Fruit fly (Drosophila melanogaster): ENCODE measurements around the gene CG12540.
A peak's percentile ranks its signal among the peaks of the same experiment; 100 is the strongest.

CG12540 gene

DNA sequence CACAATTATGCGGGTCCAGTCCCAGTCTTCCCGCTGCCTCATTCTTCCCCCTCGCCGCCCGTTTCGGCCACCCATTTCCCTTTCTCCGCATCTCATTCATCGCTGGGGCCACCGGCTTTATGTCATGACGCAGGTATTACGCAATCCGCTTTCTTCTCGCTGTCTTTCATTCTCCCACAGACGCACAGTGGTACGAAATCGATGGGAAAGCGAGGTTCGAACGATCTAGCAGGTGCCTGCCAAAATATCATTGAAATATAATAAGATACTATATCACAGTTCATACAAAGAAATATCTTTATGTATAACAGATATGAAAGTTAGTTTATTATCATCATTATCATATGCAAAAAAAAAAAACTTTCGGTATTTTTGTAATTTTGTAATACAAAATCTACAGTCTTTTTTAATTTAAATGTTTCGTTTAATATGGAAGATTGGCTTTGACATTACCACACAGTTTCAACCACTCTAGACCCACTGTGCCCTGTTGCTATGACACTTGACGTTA is 12.4 kb upstream of the CG12540 start (continued):
- peak; percentile 34 for TF ChIP-seq CG18619 (GFP tag; optimal IDR thresholded peaks at IDR 0.05)
- peak; percentile 43; the same call in 1 of the 2 replicates for TF ChIP-seq Rfx (GFP tag; IDR thresholded peaks at IDR 0.05)
- peak; percentile 64 for TF ChIP-seq row (GFP tag; IDR thresholded peaks at IDR 0.05)
- peak; percentile 7 for TF ChIP-seq sqz (GFP tag; optimal IDR thresholded peaks at IDR 0.05)
- no peak for TF ChIP-seq lbe (GFP tag; optimal IDR thresholded peaks at IDR 0.05)
- TF ChIP-seq Hr78 (GFP tag; optimal IDR thresholded peaks at IDR 0.05): peak in 1 of 2 experiments; percentile 22
- peak; percentile 68 for TF ChIP-seq dysf (GFP tag; IDR thresholded peaks at IDR 0.05)
- peak; percentile 35 for TF ChIP-seq Max (GFP tag; optimal IDR thresholded peaks at IDR 0.05)
- peak; percentile 46 for TF ChIP-seq CG17829 (tag; optimal IDR thresholded peaks at IDR 0.05)
- TF ChIP-seq CG8944 (GFP tag; optimal IDR thresholded peaks at IDR 0.05): no peak
- TF ChIP-seq CG10147 (GFP tag; optimal IDR thresholded peaks at IDR 0.05): peak; percentile 57
- TF ChIP-seq HmgZ (tag; optimal IDR thresholded peaks at IDR 0.05): no peak
- TF ChIP-seq scrt (GFP tag; optimal IDR thresholded peaks at IDR 0.05): peak; percentile 1
- no peak for TF ChIP-seq hkb (optimal IDR thresholded peaks at IDR 0.05)
- TF ChIP-seq hkb (GFP tag; IDR thresholded peaks at IDR 0.05): peak; percentile 54
- peak; percentile 73 for TF ChIP-seq CG4424 (GFP tag; optimal IDR thresholded peaks at IDR 0.05)
- peak; percentile 39; the same call in 1 of the 3 replicates for TF ChIP-seq CG11093 (GFP tag; IDR thresholded peaks at IDR 0.05)
- TF ChIP-seq Hmx (GFP tag; optimal IDR thresholded peaks at IDR 0.05): peak; percentile 5
- TF ChIP-seq abd-A (tag; optimal IDR thresholded peaks at IDR 0.05): peak; percentile 10
- TF ChIP-seq CG14710 (tag; optimal IDR thresholded peaks at IDR 0.05): peak; percentile 55
- TF ChIP-seq phol (tag; optimal IDR thresholded peaks at IDR 0.05): peak; percentile 80
- TF ChIP-seq Fer3 (tag; optimal IDR thresholded peaks at IDR 0.05): peak; percentile 7
- TF ChIP-seq kay (GFP tag; optimal IDR thresholded peaks at IDR 0.05): peak; percentile 22
- peak; percentile 48 for TF ChIP-seq HHEX (GFP tag; optimal IDR thresholded peaks at IDR 0.05)
- peak; percentile 40 for TF ChIP-seq CG16863 (GFP tag; optimal IDR thresholded peaks at IDR 0.05)
- peak; percentile 72 for TF ChIP-seq fd96Cb (tag; optimal IDR thresholded peaks at IDR 0.05)
- peak; percentile 36 for TF ChIP-seq nau (GFP tag; optimal IDR thresholded peaks at IDR 0.05)
- TF ChIP-seq CG30403 (GFP tag; optimal IDR thresholded peaks at IDR 0.05): peak; percentile 79
- TF ChIP-seq az2 (GFP tag; optimal IDR thresholded peaks at IDR 0.05): peak; percentile 68
- peak; percentile 39 for TF ChIP-seq CG1602 (GFP tag; optimal IDR thresholded peaks at IDR 0.05)
- TF ChIP-seq CG34422 (GFP tag; IDR thresholded peaks at IDR 0.05): 0 out of 3 replicates have a peak, but pooled peaks have one; percentile 10
- TF ChIP-seq Oli (tag; optimal IDR thresholded peaks at IDR 0.05): peak; percentile 80
- TF ChIP-seq CG1832 (GFP tag; optimal IDR thresholded peaks at IDR 0.05): no peak
- TF ChIP-seq CG4820 (GFP tag; optimal IDR thresholded peaks at IDR 0.05): peak; percentile 68
- peak; percentile 26 for TF ChIP-seq kah (GFP tag; optimal IDR thresholded peaks at IDR 0.05)
- 0 out of 3 replicates have a peak, but pooled peaks have one; percentile 38 for TF ChIP-seq CG3726 (GFP tag; IDR thresholded peaks at IDR 0.05)
- peak; percentile 66 for TF ChIP-seq CG9727 (GFP tag; optimal IDR thresholded peaks at IDR 0.05)
- peak; percentile 12; the same call in 1 of the 2 replicates for TF ChIP-seq CG10959 (GFP tag; IDR thresholded peaks at IDR 0.05)
- peak; percentile 55; the same call in 1 of the 2 replicates for TF ChIP-seq crol (GFP tag; IDR thresholded peaks at IDR 0.05)
- TF ChIP-seq CG6654 (GFP tag; optimal IDR thresholded peaks at IDR 0.05): peak; percentile 6
- peak in 1 of 3 experiments; percentile 71 for TF ChIP-seq lola (GFP tag; optimal IDR thresholded peaks at IDR 0.05)
- 0 out of 2 replicates have a peak, but pooled peaks have one; percentile 25 for TF ChIP-seq CG1024 (GFP tag; IDR thresholded peaks at IDR 0.05)
- TF ChIP-seq CG6689 (GFP tag; IDR thresholded peaks at IDR 0.05): peak; percentile 66
- peak; percentile 16; the same call in 1 of the 2 replicates for TF ChIP-seq ssp (GFP tag; IDR thresholded peaks at IDR 0.05)
- peak; percentile 47 for TF ChIP-seq CG12769 (tag; optimal IDR thresholded peaks at IDR 0.05)
- TF ChIP-seq NfI (GFP tag; optimal IDR thresholded peaks at IDR 0.05): peak; percentile 4
- peak; percentile 15 for TF ChIP-seq HLH54F (GFP tag; optimal IDR thresholded peaks at IDR 0.05)
- TF ChIP-seq nom (GFP tag; optimal IDR thresholded peaks at IDR 0.05): no peak
- peak; percentile 47 for TF ChIP-seq CG10654 (GFP tag; optimal IDR thresholded peaks at IDR 0.05)

All from whole organism, embryonic.